Fruit fly (Drosophila melanogaster) whole organism, embryonic: ENCODE results near the gene CG32708.
A peak's percentile ranks its signal among the peaks of the same experiment; 100 is the strongest.

Source experiments
- Atf-2 ChIP-seq: fragments of 200-800 bp; sonication (Bioruptor generic); optimal IDR thresholded peaks from 2 replicates; lab custom pipeline; 2016; ENCODE audit warnings: missing biosample characterization, missing genetic modification characterization
- CG11398 ChIP-seq: fragments of 200-800 bp; sonication (Bioruptor generic); optimal IDR thresholded peaks from 2 replicates; lab custom pipeline; 2016; ENCODE audit warnings: missing biosample characterization, missing genetic modification characterization
- CG11695 ChIP-seq: fragments of 200-800 bp; sonication (Bioruptor generic); IDR thresholded peaks from 3 replicates; pipeline ENCODE4 v1.3.6; 2022; ENCODE audit warnings: missing biosample characterization, missing genetic modification characterization
- CG12219 ChIP-seq: fragments of 200-800 bp; sonication (Bioruptor generic); optimal IDR thresholded peaks from 3 replicates; lab custom pipeline; 2018; ENCODE audit warnings: missing biosample characterization, mild to moderate bottlenecking, missing genetic modification characterization
- CG17328 ChIP-seq: fragments of 200-800 bp; sonication (Bioruptor generic); IDR thresholded peaks from 2 replicates; pipeline ENCODE4 v1.3.6; 2022; ENCODE audit warnings: missing biosample characterization, missing genetic modification characterization
- CG17361 ChIP-seq: fragments of 200-800 bp; sonication (Bioruptor generic); IDR thresholded peaks from 3 replicates; pipeline ENCODE4 v1.3.6; 2022; ENCODE audit warnings: missing biosample characterization, missing genetic modification characterization
- CG18764 ChIP-seq: fragments of 200-800 bp; sonication (Bioruptor generic); optimal IDR thresholded peaks from 3 replicates; lab custom pipeline; 2016; ENCODE audit warnings: missing biosample characterization, missing genetic modification characterization
- CG2202 ChIP-seq: fragments of 200-800 bp; sonication (Bioruptor generic); optimal IDR thresholded peaks from 2 replicates; lab custom pipeline; 2018; ENCODE audit warnings: missing biosample characterization, mild to moderate bottlenecking, missing genetic modification characterization
- CG2875 ChIP-seq: fragments of 200-800 bp; sonication (Bioruptor generic); optimal IDR thresholded peaks from 2 replicates; lab custom pipeline; 2017; ENCODE audit warnings: missing biosample characterization, mild to moderate bottlenecking, missing genetic modification characterization, missing genetic modification reagents
- CG32767 ChIP-seq: fragments of 200-800 bp; sonication (Bioruptor generic); IDR thresholded peaks from 2 replicates; pipeline ENCODE4 v1.3.6; 2022; ENCODE audit warnings: missing biosample characterization, missing genetic modification characterization
- CG3407 ChIP-seq: fragments of 200-800 bp; sonication (Bioruptor generic); optimal IDR thresholded peaks from 2 replicates; lab custom pipeline; 2018; ENCODE audit warnings: missing biosample characterization, mild to moderate bottlenecking, missing genetic modification characterization
- CG4404 ChIP-seq: fragments of 200-800 bp; sonication (Bioruptor generic); IDR thresholded peaks from 2 replicates; pipeline ENCODE4 v1.3.6; 2022; ENCODE audit warnings: missing biosample characterization, missing genetic modification characterization
- CG4617 ChIP-seq: fragments of 200-800 bp; sonication (Bioruptor generic); optimal IDR thresholded peaks from 3 replicates; lab custom pipeline; 2016; ENCODE audit warnings: missing biosample characterization, missing genetic modification characterization, borderline replicate concordance
- CG9609 ChIP-seq: fragments of 200-800 bp; sonication (Bioruptor generic); optimal IDR thresholded peaks from 3 replicates; lab custom pipeline; 2016; ENCODE audit warnings: missing biosample characterization, missing genetic modification characterization
- CG9817 ChIP-seq: fragments of 200-800 bp; sonication (Bioruptor generic); optimal IDR thresholded peaks from 2 replicates; lab custom pipeline; 2018; ENCODE audit warnings: missing biosample characterization, mild to moderate bottlenecking, missing genetic modification characterization, moderate library complexity
- CkIIα-i1 ChIP-seq: fragments of 200-800 bp; sonication (Bioruptor generic); IDR thresholded peaks from 2 replicates; pipeline ENCODE4 v1.3.6; 2022; ENCODE audit warnings: missing biosample characterization, missing genetic modification characterization
- Dad ChIP-seq: fragments of 200-800 bp; sonication (Bioruptor generic); optimal IDR thresholded peaks from 3 replicates; lab custom pipeline; 2016; ENCODE audit warnings: missing biosample characterization, missing genetic modification characterization
- Dek ChIP-seq: fragments of 200-800 bp; sonication (Bioruptor generic); optimal IDR thresholded peaks from 3 replicates; lab custom pipeline; 2019; ENCODE audit warnings: missing biosample characterization, mild to moderate bottlenecking, missing genetic modification characterization, moderate library complexity
- Drgx ChIP-seq: fragments of 200-800 bp; sonication (Bioruptor generic); IDR thresholded peaks from 2 replicates; pipeline ENCODE4 v1.3.6; 2022; ENCODE audit warnings: missing biosample characterization, missing genetic modification characterization
- HmgD ChIP-seq: fragments of 200-800 bp; sonication (Bioruptor generic); optimal IDR thresholded peaks from 3 replicates; lab custom pipeline; 2016; ENCODE audit warnings: missing biosample characterization, missing genetic modification characterization
- Hmr ChIP-seq: fragments of 200-800 bp; sonication (Bioruptor generic); optimal IDR thresholded peaks from 3 replicates; lab custom pipeline; 2017; ENCODE audit warnings: mild to moderate bottlenecking, missing biosample characterization, missing genetic modification reagents, missing genetic modification characterization
- MTF-1 ChIP-seq: fragments of 200-800 bp; sonication (Bioruptor generic); optimal IDR thresholded peaks from 2 replicates; lab custom pipeline; 2018; ENCODE audit warnings: missing biosample characterization, mild to moderate bottlenecking, missing genetic modification characterization, borderline replicate concordance
- Max ChIP-seq: fragments of 200-800 bp; sonication (Bioruptor generic); optimal IDR thresholded peaks from 2 replicates; lab custom pipeline; 2016; ENCODE audit warnings: missing biosample characterization, mild to moderate bottlenecking, missing genetic modification characterization
- Mes4 ChIP-seq: fragments of 200-800 bp; sonication (Bioruptor generic); optimal IDR thresholded peaks from 2 replicates; lab custom pipeline; 2016; ENCODE audit warnings: missing biosample characterization, missing genetic modification characterization
- Myb ChIP-seq: fragments of 200-800 bp; sonication (Bioruptor generic); optimal IDR thresholded peaks from 2 replicates; lab custom pipeline; 2016; ENCODE audit warnings: missing biosample characterization, missing genetic modification characterization
- NK7.1 ChIP-seq: fragments of 200-800 bp; sonication (Bioruptor generic); optimal IDR thresholded peaks from 3 replicates; lab custom pipeline; 2016; ENCODE audit warnings: missing biosample characterization, missing genetic modification characterization
- Nf-YA ChIP-seq: fragments of 200-800 bp; sonication (Bioruptor generic); IDR thresholded peaks from 2 replicates; pipeline ENCODE4 v1.3.6; 2022; ENCODE audit warnings: missing biosample characterization, missing genetic modification characterization
- PHDP ChIP-seq: fragments of 200-800 bp; sonication (Bioruptor generic); optimal IDR thresholded peaks from 3 replicates; lab custom pipeline; 2018; ENCODE audit warnings: missing biosample characterization, mild to moderate bottlenecking, missing genetic modification characterization, moderate library complexity
- Rx ChIP-seq: fragments of 200-800 bp; sonication (Bioruptor generic); IDR thresholded peaks from 2 replicates; pipeline ENCODE4 v1.3.6; 2022; ENCODE audit warnings: missing biosample characterization, missing genetic modification characterization
- Vsx1 ChIP-seq: fragments of 200-800 bp; sonication (Bioruptor generic); optimal IDR thresholded peaks from 2 replicates; lab custom pipeline; 2017; ENCODE audit warnings: missing biosample characterization, mild to moderate bottlenecking, missing genetic modification characterization, missing genetic modification reagents
- ase ChIP-seq: fragments of 200-800 bp; sonication (Bioruptor generic); IDR thresholded peaks from 3 replicates; pipeline ENCODE4 v1.3.6; 2022; ENCODE audit warnings: missing biosample characterization, missing genetic modification characterization
- ato ChIP-seq: fragments of 200-800 bp; sonication (Bioruptor generic); IDR thresholded peaks from 2 replicates; pipeline ENCODE4 v1.3.6; 2022; ENCODE audit warnings: missing biosample characterization, missing genetic modification characterization; ENCODE audit not compliant: partially characterized antibody
- btn ChIP-seq: fragments of 200-800 bp; sonication (Bioruptor generic); optimal IDR thresholded peaks from 2 replicates; lab custom pipeline; 2016; ENCODE audit warnings: missing biosample characterization, missing genetic modification characterization
- dati ChIP-seq: fragments of 200-800 bp; sonication (Bioruptor generic); IDR thresholded peaks from 2 replicates; pipeline ENCODE4 v1.3.6; 2022; ENCODE audit warnings: missing biosample characterization, missing genetic modification characterization
- dimm ChIP-seq: fragments of 200-800 bp; sonication (Bioruptor generic); IDR thresholded peaks from 2 replicates; pipeline ENCODE4 v1.3.6; 2022; ENCODE audit warnings: missing biosample characterization, missing genetic modification characterization
- dmrt99B ChIP-seq: fragments of 200-800 bp; sonication (Bioruptor generic); optimal IDR thresholded peaks from 2 replicates; lab custom pipeline; 2018; ENCODE audit warnings: missing biosample characterization, mild to moderate bottlenecking, missing genetic modification characterization, moderate library complexity
- esg ChIP-seq: fragments of 200-800 bp; sonication (Bioruptor generic); conservative IDR thresholded peaks from 2 replicates; pipeline ENCODE4 v1.3.6; 2022; ENCODE audit warnings: missing biosample characterization, missing genetic modification characterization
- eve ChIP-seq, 2 experiments: fragments of >200 bp; optimal IDR thresholded peaks; 2 replicates each; lab custom pipeline; 2017; ENCODE audit warnings: missing biosample characterization in 2 of 2, missing genetic modification characterization in 2 of 2
- gce ChIP-seq: fragments of 200-800 bp; sonication (Bioruptor generic); IDR thresholded peaks from 3 replicates; pipeline ENCODE4 v1.3.6; 2022; ENCODE audit warnings: missing biosample characterization, missing genetic modification characterization
- lbe ChIP-seq: fragments of 200-800 bp; sonication (Bioruptor generic); optimal IDR thresholded peaks from 2 replicates; lab custom pipeline; 2016; ENCODE audit warnings: missing biosample characterization, mild to moderate bottlenecking, missing genetic modification characterization
- nerfin-1 ChIP-seq: fragments of 200-800 bp; sonication (Bioruptor generic); optimal IDR thresholded peaks from 3 replicates; lab custom pipeline; 2019; ENCODE audit warnings: missing biosample characterization, mild to moderate bottlenecking, missing genetic modification characterization, moderate library complexity
- oc ChIP-seq: fragments of 200-800 bp; sonication (Bioruptor generic); optimal IDR thresholded peaks from 2 replicates; lab custom pipeline; 2018; ENCODE audit warnings: missing biosample characterization, mild to moderate bottlenecking, missing genetic modification characterization, moderate library complexity
- pfk ChIP-seq: fragments of 200-800 bp; sonication (Bioruptor generic); optimal IDR thresholded peaks from 2 replicates; lab custom pipeline; 2018; ENCODE audit warnings: missing biosample characterization, mild to moderate bottlenecking, missing genetic modification characterization, moderate library complexity
- phol ChIP-seq: fragments of 200-800 bp; sonication (Bioruptor generic); optimal IDR thresholded peaks from 3 replicates; lab custom pipeline; 2018; ENCODE audit warnings: missing biosample characterization, mild to moderate bottlenecking, missing genetic modification characterization, moderate library complexity
- psq ChIP-seq: fragments of 200-800 bp; sonication (Bioruptor generic); optimal IDR thresholded peaks from 2 replicates; lab custom pipeline; 2017; ENCODE audit warnings: missing biosample characterization, missing genetic modification characterization
- run ChIP-seq: fragments of 200-800 bp; sonication (Bioruptor generic); optimal IDR thresholded peaks from 3 replicates; lab custom pipeline; 2018; ENCODE audit warnings: missing biosample characterization, mild to moderate bottlenecking, missing genetic modification characterization
- sens ChIP-seq: fragments of 200-800 bp; sonication (Bioruptor generic); peaks from one replicate; lab custom pipeline; 2016; ENCODE audit warnings: missing biosample characterization, missing genetic modification characterization
- tap ChIP-seq: fragments of 200-800 bp; optimal IDR thresholded peaks from 3 replicates; lab custom pipeline; 2019; ENCODE audit warnings: missing biosample characterization, mild to moderate bottlenecking, missing genetic modification characterization, moderate library complexity
- toy ChIP-seq: fragments of 200-800 bp; sonication (Bioruptor generic); IDR thresholded peaks from 2 replicates; pipeline ENCODE4 v1.3.6; 2022; ENCODE audit warnings: missing biosample characterization, missing genetic modification characterization
- vnd ChIP-seq: fragments of 200-800 bp; sonication (Bioruptor generic); IDR thresholded peaks from 3 replicates; pipeline ENCODE4 v1.3.6; 2022; ENCODE audit warnings: missing biosample characterization, missing genetic modification characterization; ENCODE audit not compliant: partially characterized antibody
- wor ChIP-seq: fragments of 200-800 bp; sonication (Bioruptor generic); IDR thresholded peaks from 2 replicates; pipeline ENCODE4 v1.3.6; 2022; ENCODE audit warnings: missing biosample characterization, missing genetic modification characterization

Gene CG32708

dm6 chrX:9060078-9060477, 25.7 kb upstream of the CG32708 start (continued):
- TF ChIP-seq wor (GFP tag; lab: Robert Waterston, UW) (peak; percentile 62), Nf-YA (GFP tag; lab: Robert Waterston, UW) (peak; percentile 46; the same call in 1 of the 2 replicates), CG12219 (peak; percentile 82), dmrt99B (peak; percentile 85), Mes4 (peak; percentile 44), Max (GFP tag; lab: Kevin White, UChicago) (peak; percentile 20), gce (GFP tag; lab: Robert Waterston, UW) (peak; percentile 46; the same call in 1 of the 3 replicates), Dad (GFP tag; lab: Kevin White, UChicago) (no peak), oc (tag; lab: Kevin White, UChicago) (peak; percentile 84), Myb (GFP tag; lab: Kevin White, UChicago) (peak; percentile 23), dimm (GFP tag; lab: Robert Waterston, UW) (peak; percentile 39; the same call in 1 of the 2 replicates), CG9817 (tag; lab: Kevin White, UChicago) (peak; percentile 73), tap (tag; lab: Kevin White, UChicago) (peak; percentile 85), CG4617 (GFP tag; lab: Kevin White, UChicago) (peak; percentile 13), Dek (tag; lab: Kevin White, UChicago) (peak; percentile 74), dati (GFP tag; lab: Robert Waterston, UW) (no peak), CG2202 (tag; lab: Kevin White, UChicago) (peak; percentile 19), CG17328 (GFP tag; lab: Robert Waterston, UW) (peak; percentile 81), eve (GFP tag; optimal IDR thresholded peaks at IDR 0.05; lab: Kevin White, UChicago) (no peak), lbe (GFP tag; lab: Kevin White, UChicago) (peak; percentile 14), Drgx (peak; percentile 87), Vsx1 (peak; percentile 62), CG32767 (GFP tag; lab: Robert Waterston, UW) (peak; percentile 77), Hmr (GFP tag; lab: Kevin White, UChicago) (peak; percentile 74), nerfin-1 (tag; lab: Kevin White, UChicago) (peak; percentile 59), pfk (GFP tag; lab: Kevin White, UChicago) (no peak), CkIIα-i1 (GFP tag; lab: Robert Waterston, UW) (0 out of 2 replicates have a peak, but pooled peaks have one; percentile 20), CG9609 (GFP tag; lab: Kevin White, UChicago) (peak; percentile 36), CG3407 (peak; percentile 57), sens (GFP tag; lab: Kevin White, UChicago) (peak; percentile 94), psq (no peak), phol (tag; lab: Kevin White, UChicago) (peak; percentile 78), CG11695 (GFP tag; lab: Robert Waterston, UW) (peak; percentile 78), NK7.1 (GFP tag; lab: Kevin White, UChicago) (no peak), btn (no peak), ase (GFP tag; lab: Robert Waterston, UW) (peak; percentile 72; the same call in 2 of the 3 replicates), Rx (GFP tag; lab: Robert Waterston, UW) (no peak), CG2875 (GFP tag; lab: Kevin White, UChicago) (peak; percentile 59), CG4404 (no peak), CG18764 (GFP tag; lab: Kevin White, UChicago) (peak; percentile 9), CG17361 (GFP tag; lab: Robert Waterston, UW) (no peak; the same call in 2 of the 3 replicates), CG11398 (GFP tag; lab: Kevin White, UChicago) (no peak), PHDP (tag; lab: Kevin White, UChicago) (peak; percentile 86), run (peak; percentile 57), HmgD (no peak), vnd (GFP tag; lab: Robert Waterston, UW) (no peak), Atf-2 (peak; percentile 24), toy (GFP tag; lab: Robert Waterston, UW) (no peak), esg (GFP tag; lab: Robert Waterston, UW) (peak; percentile 54), ato (GFP tag; lab: Robert Waterston, UW) (no peak), MTF-1 (GFP tag; lab: Kevin White, UChicago) (peak; percentile 22)
